Fruit fly (Drosophila melanogaster) S2 (cell line): Measurements from ENCODE around the gene CG31820.

Experiments used
- CG8478 ChIP-seq: fragments of >200 bp; optimal IDR thresholded peaks from 2 replicates; lab custom pipeline; 2018
- CTCF ChIP-seq, 2 experiments: fragments of >200 bp; optimal IDR thresholded peaks; 2 replicates each; lab custom pipeline; 2018

CG31820 gene

DNA sequence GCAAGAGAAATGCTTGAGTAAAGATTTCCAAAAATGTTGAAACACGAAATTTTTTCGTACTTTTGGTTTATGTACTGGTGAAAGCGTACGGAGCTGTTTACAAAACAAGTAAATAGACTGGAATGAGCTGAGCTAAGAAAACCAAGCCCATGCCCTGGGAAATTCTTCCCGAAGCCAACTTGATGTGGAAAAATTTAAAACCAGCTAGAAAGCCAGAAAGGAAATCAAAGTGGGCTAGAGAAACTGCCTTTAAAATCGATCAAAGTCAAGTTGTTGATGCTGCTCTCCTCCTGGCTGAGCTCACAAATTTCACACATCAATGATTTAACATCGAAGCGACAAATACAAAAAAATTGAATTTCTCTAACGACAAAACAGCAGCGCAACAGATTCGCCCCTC is at the start of gene CG31820:
Gene CG31820, minus strand, starts transcription at position 101 of the 400 bp plus-strand sequence.
- no peak for TF ChIP-seq CTCF (optimal IDR thresholded peaks at IDR 0.05; lab: Kevin White, UChicago)
- TF ChIP-seq CG8478 (lab: Kevin White, UChicago) = no peak

dm6 chr2L:16049647-16050046 is 43.6 kb upstream of the CG31820 start, which contains the start of gene beat-Ia:
Gene beat-Ia, plus strand, starts transcription at chr2L:16049965.
- TF ChIP-seq CG8478 (lab: Kevin White, UChicago) = no peak
- TF ChIP-seq CTCF (optimal IDR thresholded peaks at IDR 0.05; lab: Kevin White, UChicago) = peak in 1 of 2 experiments; percentile 46

DNA sequence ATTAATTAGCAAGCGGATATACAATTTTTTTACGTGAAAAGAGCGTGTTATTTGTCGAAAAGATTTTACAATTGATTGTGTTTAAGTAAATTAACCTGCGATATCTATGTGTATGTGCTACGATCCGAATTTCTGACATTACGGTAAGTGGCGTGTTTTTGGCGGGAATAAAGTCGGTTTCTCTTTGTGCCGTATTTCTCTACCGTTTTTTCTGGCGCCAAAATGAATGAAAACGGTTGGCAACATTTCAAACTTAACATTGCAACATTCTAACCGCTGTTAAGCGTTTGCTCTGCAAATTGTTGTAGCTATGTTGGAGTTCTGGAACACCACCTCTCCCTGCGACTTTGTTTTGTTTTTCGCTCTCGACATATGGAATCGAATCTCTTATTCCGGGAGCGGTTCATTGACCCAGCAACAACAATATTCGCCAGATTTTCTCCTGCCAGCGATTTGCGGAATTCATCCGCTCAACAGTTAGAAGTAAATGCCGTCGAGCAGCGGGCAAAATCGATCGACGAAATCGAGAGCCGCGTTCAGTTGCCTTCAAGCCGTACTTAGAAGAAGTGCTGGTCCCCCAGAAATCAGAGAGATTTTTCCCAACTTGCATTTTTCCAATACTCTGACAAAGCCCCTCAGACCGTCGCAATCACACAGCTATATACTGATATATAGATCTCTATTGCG is 36.4 kb upstream of the CG31820 start:
- TF ChIP-seq CTCF (optimal IDR thresholded peaks at IDR 0.05; lab: Kevin White, UChicago) (no peak), CG8478 (lab: Kevin White, UChicago) (no peak)

DNA sequence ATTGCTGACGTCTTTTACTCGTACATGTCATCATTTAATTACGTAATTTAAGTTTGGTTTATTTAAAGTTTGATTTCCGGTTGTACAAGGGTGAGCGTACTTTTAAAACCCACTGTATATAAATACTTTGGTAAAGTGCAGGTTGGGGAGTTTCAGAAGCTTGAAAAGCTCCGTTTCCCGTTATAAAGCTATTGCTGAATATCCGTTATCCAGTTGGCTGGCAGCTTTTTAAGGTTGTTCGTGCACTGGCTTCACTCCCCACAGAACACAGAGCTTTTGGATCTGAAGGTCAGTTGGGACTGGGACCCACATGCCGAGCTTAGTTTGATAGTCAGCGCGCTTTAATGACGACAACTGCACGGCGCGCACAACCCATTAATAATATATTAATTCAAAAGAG is 35.6 kb upstream of the CG31820 start, which contains the start of the genes BicC and CG45084:
Gene BicC, plus strand, starts transcription at position 321 of the 400 bp plus-strand sequence.
Gene CG45084, plus strand, starts transcription at position 321 of the 400 bp plus-strand sequence.
- TF ChIP-seq CG8478 (lab: Kevin White, UChicago) (no peak), CTCF (optimal IDR thresholded peaks at IDR 0.05; lab: Kevin White, UChicago) (no peak)

DNA sequence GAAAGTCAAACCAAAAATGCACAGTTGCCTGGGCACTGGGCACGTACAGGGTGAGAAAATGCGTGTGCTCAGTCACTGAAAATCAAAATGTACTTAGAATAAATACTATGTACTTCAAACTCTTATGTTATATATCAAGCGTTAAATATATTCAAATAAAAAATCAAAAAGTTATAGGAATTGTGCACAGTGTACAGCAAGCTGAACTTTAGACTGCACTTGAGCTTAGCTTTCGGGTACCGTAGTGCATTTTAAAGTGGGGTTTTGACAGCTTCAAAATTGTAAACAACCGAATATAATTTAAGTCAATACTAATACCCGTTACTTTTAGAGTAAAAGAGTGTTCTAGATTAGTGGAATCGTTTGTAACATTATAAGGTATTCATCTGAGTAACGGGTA is 34.2 kb upstream of the CG31820 start:
- TF ChIP-seq CTCF (optimal IDR thresholded peaks at IDR 0.05; lab: Kevin White, UChicago) (no peak), CG8478 (lab: Kevin White, UChicago) (no peak)

DNA sequence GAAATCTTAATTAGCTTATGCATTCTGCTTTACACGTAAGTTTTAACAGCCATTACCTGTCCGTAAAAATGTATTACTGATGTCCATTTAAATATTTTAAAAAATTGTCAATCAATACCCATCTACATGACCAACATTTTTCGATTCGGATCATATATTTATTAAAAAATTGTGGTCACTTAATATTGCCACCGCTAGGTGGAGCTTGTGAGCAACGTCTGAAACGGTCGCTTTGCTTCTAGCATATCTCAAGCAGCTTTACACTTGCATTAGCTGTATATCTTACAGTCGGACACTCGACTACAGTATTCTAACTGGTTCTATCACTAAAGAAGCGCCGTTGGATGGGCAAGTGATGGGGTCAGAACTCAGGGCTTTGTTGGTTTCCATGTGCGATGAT is 20.6 kb upstream of the CG31820 start:
- TF ChIP-seq CG8478 (lab: Kevin White, UChicago) (no peak), CTCF (optimal IDR thresholded peaks at IDR 0.05; lab: Kevin White, UChicago) (peak; percentile 17 to 59)

DNA sequence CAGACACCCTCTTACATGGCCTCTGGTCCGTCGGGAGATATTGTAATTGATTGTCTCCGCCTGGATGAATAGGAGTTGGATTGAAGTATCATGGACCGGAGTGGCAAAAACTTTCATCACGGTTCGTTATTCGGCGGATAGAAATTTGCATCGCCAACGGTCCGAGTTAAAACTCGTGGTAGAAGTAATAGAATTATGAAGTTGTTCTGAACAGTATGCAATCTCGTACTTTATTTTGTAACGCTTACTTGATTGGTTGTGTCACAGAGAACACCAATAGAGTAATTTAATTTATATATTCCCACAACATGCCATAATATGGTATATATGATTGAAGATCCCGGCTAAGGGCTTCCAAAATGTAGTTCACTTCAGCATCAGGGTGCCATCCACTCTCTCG is 2.1 kb downstream of the CG31820 start, which contains the start of the genes CG13245 and CG43816:
Gene CG13245, plus strand, starts transcription at position 301 of the 400 bp plus-strand sequence.
Gene CG43816, plus strand, starts transcription at position 301 of the 400 bp plus-strand sequence.
- TF ChIP-seq CTCF (optimal IDR thresholded peaks at IDR 0.05; lab: Kevin White, UChicago) (no peak), CG8478 (lab: Kevin White, UChicago) (no peak)

DNA sequence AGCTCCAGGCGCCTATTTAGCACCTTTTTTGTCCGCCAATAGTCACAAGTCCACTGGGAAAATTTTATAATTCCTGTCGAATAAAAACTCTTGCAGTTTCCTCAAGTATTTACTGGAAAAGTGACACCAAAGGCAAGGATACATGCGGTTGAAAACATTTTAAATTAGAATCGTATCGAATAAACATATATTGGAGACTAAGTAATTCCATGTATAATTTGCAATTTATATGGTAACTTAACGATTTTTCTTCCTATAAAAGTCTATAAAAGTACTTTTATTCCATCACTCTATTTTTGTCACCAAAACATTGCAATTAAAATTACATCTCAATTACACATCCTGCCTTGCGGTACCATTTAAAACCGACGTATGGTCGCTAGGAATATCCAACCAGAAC is 2.5 kb downstream of the CG31820 start, which contains the start of gene CG34167:
Gene CG34167, minus strand, starts transcription at position 101 of the 400 bp plus-strand sequence.
- TF ChIP-seq CTCF (optimal IDR thresholded peaks at IDR 0.05; lab: Kevin White, UChicago) (no peak), CG8478 (lab: Kevin White, UChicago) (no peak)

DNA sequence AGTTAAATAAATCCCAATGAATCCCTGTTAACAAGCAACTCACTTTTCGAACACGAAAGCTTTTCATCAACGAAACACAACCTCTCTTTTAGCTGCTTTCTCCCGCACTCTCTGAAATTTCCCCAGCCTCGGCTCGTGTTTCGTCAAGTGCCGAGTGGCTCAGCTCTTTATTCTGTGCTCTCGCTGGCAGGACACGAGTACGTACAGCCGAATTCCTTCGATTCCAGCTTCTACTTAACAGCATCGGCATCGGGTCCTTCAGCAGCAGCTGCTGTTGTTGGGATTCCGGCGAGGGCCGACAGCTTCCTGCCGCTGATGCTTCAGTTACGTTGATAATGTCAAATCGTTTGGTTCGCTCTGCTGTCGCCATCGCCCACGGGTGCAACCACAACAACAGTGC is 5.9 kb downstream of the CG31820 start, which contains the start of gene beat-Ic:
Gene beat-Ic, plus strand, starts transcription at position 93 of the 400 bp plus-strand sequence.
- no peak for TF ChIP-seq CTCF (optimal IDR thresholded peaks at IDR 0.05; lab: Kevin White, UChicago)
- TF ChIP-seq CG8478 (lab: Kevin White, UChicago) = no peak

dm6 chr2L:15979186-15979585 is 26.9 kb downstream of the CG31820 start, which contains the start of gene CG10839:
Gene CG10839, plus strand, starts transcription at chr2L:15979486.
- no peak for TF ChIP-seq CTCF (optimal IDR thresholded peaks at IDR 0.05; lab: Kevin White, UChicago)
- TF ChIP-seq CG8478 (lab: Kevin White, UChicago) = no peak

dm6 chr2L:15962335-15962734 is 43.7 kb downstream of the CG31820 start, which contains the start of gene beat-Ib:
Gene beat-Ib, minus strand, starts transcription at chr2L:15962435.
- TF ChIP-seq CG8478 (lab: Kevin White, UChicago) = no peak
- no peak for TF ChIP-seq CTCF (optimal IDR thresholded peaks at IDR 0.05; lab: Kevin White, UChicago)

DNA sequence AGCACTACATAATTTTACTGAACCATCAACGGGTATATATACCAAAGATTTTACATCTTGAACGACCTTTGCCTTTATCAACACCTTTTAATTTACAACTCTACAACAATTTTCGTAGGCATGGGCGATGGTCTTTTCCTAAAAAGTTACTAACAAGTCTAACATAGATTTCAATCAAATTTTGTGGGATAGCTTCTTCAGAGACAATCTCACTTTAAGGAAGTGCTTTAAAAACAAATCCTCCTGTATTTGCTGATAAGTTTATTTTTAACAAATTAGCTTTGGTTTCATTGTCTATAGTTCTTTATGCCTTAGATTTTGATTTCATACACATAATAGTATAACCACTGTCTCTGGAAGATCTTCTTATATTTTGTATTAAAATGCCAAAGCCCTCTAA is 48.5 kb downstream of the CG31820 start, which contains the start of gene CG18063:
Gene CG18063, plus strand, starts transcription at position 301 of the 400 bp plus-strand sequence.
- no peak for TF ChIP-seq CTCF (optimal IDR thresholded peaks at IDR 0.05; lab: Kevin White, UChicago)
- no peak for TF ChIP-seq CG8478 (lab: Kevin White, UChicago)
